Fruit fly (Drosophila melanogaster): Measurements from ENCODE around the gene Edc3.

Edc3 gene

dm6 chr3L:17549049-17549876, 19.6 kb upstream of the Edc3 start, which contains the start of the genes Jon74E and CG7542:
Gene Jon74E (minus strand): TSS chr3L:17549127.
Gene CG7542 (plus strand): TSS chr3L:17549826.
- TF ChIP-seq sv (GFP tag; optimal IDR thresholded peaks at IDR 0.05) (no peak), ey (GFP tag; optimal IDR thresholded peaks at IDR 0.05) (no peak), foxo (GFP tag; optimal IDR thresholded peaks at IDR 0.05) (no peak), fru (GFP tag; optimal IDR thresholded peaks at IDR 0.05) (no peak), GATAd (GFP tag; optimal IDR thresholded peaks at IDR 0.05) (no peak), h (GFP tag; optimal IDR thresholded peaks at IDR 0.05) (no peak), dl (GFP tag; optimal IDR thresholded peaks at IDR 0.05; ENCODE audit: insufficient read depth in 1 of 2, partially characterized antibody in 2 of 2) (no peak), CG9705 (GFP tag; optimal IDR thresholded peaks at IDR 0.05) (no peak), CG32264 (GFP tag; optimal IDR thresholded peaks at IDR 0.05) (no peak), lola (GFP tag; optimal IDR thresholded peaks at IDR 0.05) (no peak), tai (GFP tag; optimal IDR thresholded peaks at IDR 0.05) (no peak), brk (GFP tag; optimal IDR thresholded peaks at IDR 0.05) (no peak), br (GFP tag; optimal IDR thresholded peaks at IDR 0.05) (no peak), Hnf4 (GFP tag; optimal IDR thresholded peaks at IDR 0.05) (no peak), Dif (GFP tag; optimal IDR thresholded peaks at IDR 0.05; ENCODE audit: partially characterized antibody) (no peak)

DNA sequence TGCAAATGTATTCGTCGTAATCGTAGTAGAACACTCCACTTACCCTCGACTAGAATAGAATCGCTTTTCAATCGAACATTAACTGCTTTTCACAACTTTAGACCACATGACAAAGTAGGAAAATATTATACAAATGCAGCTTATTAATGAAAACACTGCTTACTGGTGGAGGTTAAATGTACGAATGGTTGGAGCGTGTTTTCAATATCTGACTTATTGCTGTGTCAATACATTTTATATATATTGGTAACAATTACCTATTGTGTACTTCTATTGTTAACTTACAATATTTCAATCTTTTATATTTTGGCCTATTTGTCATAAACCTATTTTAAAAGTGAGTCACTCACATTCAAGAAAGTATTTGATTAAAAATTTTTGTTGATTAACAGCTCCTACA, 10.3 kb upstream of the Edc3 start:
- TF ChIP-seq brk (GFP tag; optimal IDR thresholded peaks at IDR 0.05) (no peak), pan (optimal IDR thresholded peaks at IDR 0.05) (no peak), Hr78 (GFP tag; optimal IDR thresholded peaks at IDR 0.05) (no peak), Rel (GFP tag; optimal IDR thresholded peaks at IDR 0.05) (no peak), Rel (tag; optimal IDR thresholded peaks at IDR 0.05) (no peak), CrebA (GFP tag; optimal IDR thresholded peaks at IDR 0.05; ENCODE audit: borderline replicate concordance) (no peak), dsf (GFP tag; optimal IDR thresholded peaks at IDR 0.05; ENCODE audit: borderline replicate concordance) (no peak)

DNA sequence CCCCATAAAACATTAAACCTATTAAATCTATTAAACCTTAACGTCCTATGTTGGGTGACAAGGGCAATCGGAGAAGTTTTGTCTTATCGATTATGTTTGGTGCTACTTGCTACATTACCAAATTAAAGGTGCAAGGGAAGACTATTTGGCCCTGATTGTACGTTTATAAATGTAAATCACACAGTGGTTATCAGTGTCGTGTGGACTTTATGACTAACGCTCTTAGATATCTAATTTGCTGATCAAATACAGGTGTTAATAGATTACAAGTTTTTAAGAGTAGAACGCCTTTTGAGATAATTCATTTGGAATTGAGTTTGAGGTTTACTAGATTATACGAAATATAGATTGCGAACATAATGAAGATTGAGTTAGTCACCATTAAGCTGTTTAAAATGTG, 9.2 kb upstream of the Edc3 start:
- TF ChIP-seq Rel (GFP tag; optimal IDR thresholded peaks at IDR 0.05) (no peak), Rel (tag; optimal IDR thresholded peaks at IDR 0.05) (peak; percentile 72), Dfd (GFP tag; optimal IDR thresholded peaks at IDR 0.05) (no peak)

dm6 chr3L:17538250-17538649, 8.6 kb upstream of the Edc3 start:
- no peak for TF ChIP-seq Jra (GFP tag; optimal IDR thresholded peaks at IDR 0.05)
- TF ChIP-seq br (GFP tag; optimal IDR thresholded peaks at IDR 0.05), result no peak
- no peak for TF ChIP-seq woc (GFP tag; optimal IDR thresholded peaks at IDR 0.05)
- no peak for TF ChIP-seq N (GFP tag; optimal IDR thresholded peaks at IDR 0.05)
- no peak for TF ChIP-seq dsf (GFP tag; optimal IDR thresholded peaks at IDR 0.05; ENCODE audit: borderline replicate concordance)
- no peak for TF ChIP-seq tai (GFP tag; optimal IDR thresholded peaks at IDR 0.05)
- no peak for TF ChIP-seq Hr83 (GFP tag; optimal IDR thresholded peaks at IDR 0.05; ENCODE audit: poor library complexity, severe bottlenecking)
- TF ChIP-seq OdsH (GFP tag; optimal IDR thresholded peaks at IDR 0.05), result no peak

DNA sequence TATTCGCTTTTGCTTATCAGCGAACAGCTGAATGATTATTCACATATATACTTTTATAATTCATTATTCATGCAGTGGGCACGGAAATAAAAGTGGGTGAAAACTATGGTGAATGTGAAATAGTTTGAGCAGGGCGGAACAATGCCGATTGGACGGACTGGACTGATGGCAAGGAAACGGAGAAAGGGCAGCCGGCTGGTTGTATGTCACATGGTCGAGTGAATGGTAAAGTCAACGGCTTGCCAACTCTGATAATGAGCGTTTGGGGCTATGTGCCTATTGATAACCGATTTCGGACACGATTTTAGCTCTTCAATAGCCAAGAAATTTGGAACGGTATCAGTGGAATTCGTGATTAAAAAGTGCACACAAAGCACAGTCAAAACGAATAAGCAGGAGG, 6.1 kb upstream of the Edc3 start:
- TF ChIP-seq N (GFP tag; optimal IDR thresholded peaks at IDR 0.05) (no peak), jim (GFP tag; optimal IDR thresholded peaks at IDR 0.05) (no peak), CrebA (GFP tag; optimal IDR thresholded peaks at IDR 0.05; ENCODE audit: borderline replicate concordance) (no peak)

dm6 chr3L:17534396-17534795, 4.7 kb upstream of the Edc3 start:
- TF ChIP-seq pan (optimal IDR thresholded peaks at IDR 0.05), result no peak
- no peak for TF ChIP-seq N (GFP tag; optimal IDR thresholded peaks at IDR 0.05)
- TF ChIP-seq Dfd (GFP tag; optimal IDR thresholded peaks at IDR 0.05), result no peak
- TF ChIP-seq CG9705 (GFP tag; optimal IDR thresholded peaks at IDR 0.05), result no peak
- TF ChIP-seq sv (GFP tag; optimal IDR thresholded peaks at IDR 0.05), result no peak
- no peak for TF ChIP-seq Hr78 (GFP tag; optimal IDR thresholded peaks at IDR 0.05)
- TF ChIP-seq CrebA (GFP tag; optimal IDR thresholded peaks at IDR 0.05; ENCODE audit: borderline replicate concordance), result no peak
- TF ChIP-seq Rel (GFP tag; optimal IDR thresholded peaks at IDR 0.05), result no peak
- TF ChIP-seq Rel (tag; optimal IDR thresholded peaks at IDR 0.05), result no peak
- no peak for TF ChIP-seq lola (GFP tag; optimal IDR thresholded peaks at IDR 0.05)
- TF ChIP-seq usp (GFP tag; optimal IDR thresholded peaks at IDR 0.05), result no peak
- TF ChIP-seq fru (GFP tag; optimal IDR thresholded peaks at IDR 0.05), result no peak
- TF ChIP-seq Vsx2 (GFP tag; optimal IDR thresholded peaks at IDR 0.05; ENCODE audit: partially characterized antibody), result no peak
- TF ChIP-seq Hnf4 (GFP tag; optimal IDR thresholded peaks at IDR 0.05), result no peak
- TF ChIP-seq tai (GFP tag; optimal IDR thresholded peaks at IDR 0.05), result no peak
- TF ChIP-seq psq (GFP tag; optimal IDR thresholded peaks at IDR 0.05), result no peak
- no peak for TF ChIP-seq Hr83 (GFP tag; optimal IDR thresholded peaks at IDR 0.05; ENCODE audit: poor library complexity, severe bottlenecking)
- no peak for TF ChIP-seq sage (GFP tag; optimal IDR thresholded peaks at IDR 0.05)
- TF ChIP-seq h (GFP tag; optimal IDR thresholded peaks at IDR 0.05), result no peak
- TF ChIP-seq Jra (GFP tag; optimal IDR thresholded peaks at IDR 0.05), result no peak

All from whole organism, wandering third instar larva.